Worm (Caenorhabditis elegans): Measurements from ENCODE around the gene istr-1.

Gene istr-1

ce11 chrV:12736166-12736753, 38.6 kb downstream of the istr-1 start, which contains the start of gene cky-1:
Gene cky-1 (plus strand): TSS chrV:12736703.
- TF ChIP-seq lin-39 (tag; optimal IDR thresholded peaks at IDR 0.05) (no peak), pha-4 (tag; optimal IDR thresholded peaks at IDR 0.05) (peak; percentile 19)

DNA sequence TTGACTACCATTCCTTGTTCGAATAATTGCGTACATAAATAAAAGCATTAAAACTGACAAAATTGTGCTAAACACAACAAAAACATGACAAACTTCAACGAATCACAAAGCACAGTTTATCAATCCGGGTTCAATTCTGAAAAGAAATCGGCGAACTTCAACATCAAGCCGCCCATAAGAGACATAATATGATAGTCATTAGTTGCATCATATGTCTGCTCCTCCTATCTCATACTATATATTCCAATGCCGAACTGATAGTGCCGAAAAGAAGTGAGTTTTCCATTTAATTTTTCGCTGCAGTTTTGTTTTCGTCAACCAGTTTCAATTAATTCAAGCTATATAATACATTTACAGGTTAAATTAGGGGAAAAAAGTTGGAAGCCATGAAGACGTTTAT, 44.0 kb downstream of the istr-1 start, which contains the start of gene hrg-7:
hrg-7 (plus strand) TSS at position 358 of the 400 bp plus-strand sequence.
- TF ChIP-seq ceh-16 (tag; optimal IDR thresholded peaks at IDR 0.05) (no peak), jun-1 (tag; optimal IDR thresholded peaks at IDR 0.05) (no peak), lin-15B (tag; optimal IDR thresholded peaks at IDR 0.05) (no peak), elt-2 (tag; optimal IDR thresholded peaks at IDR 0.05) (peak; percentile 95), elt-1 (tag; optimal IDR thresholded peaks at IDR 0.05) (no peak), nhr-25 (tag; optimal IDR thresholded peaks at IDR 0.05) (no peak), daf-12 (tag; optimal IDR thresholded peaks at IDR 0.05) (no peak), tbx-2 (tag; optimal IDR thresholded peaks at IDR 0.05) (no peak), nhr-77 (tag; optimal IDR thresholded peaks at IDR 0.05) (no peak), skn-1 (tag; optimal IDR thresholded peaks at IDR 0.05) (peak; percentile 62), fkh-2 (tag; optimal IDR thresholded peaks at IDR 0.05) (no peak), fkh-10 (GFP tag; optimal IDR thresholded peaks at IDR 0.05) (no peak), sea-2 (GFP tag; optimal IDR thresholded peaks at IDR 0.05) (no peak), zag-1 (tag; optimal IDR thresholded peaks at IDR 0.05) (no peak), elt-3 (tag; optimal IDR thresholded peaks at IDR 0.05) (no peak), nhr-23 (tag; optimal IDR thresholded peaks at IDR 0.05) (no peak)

DNA sequence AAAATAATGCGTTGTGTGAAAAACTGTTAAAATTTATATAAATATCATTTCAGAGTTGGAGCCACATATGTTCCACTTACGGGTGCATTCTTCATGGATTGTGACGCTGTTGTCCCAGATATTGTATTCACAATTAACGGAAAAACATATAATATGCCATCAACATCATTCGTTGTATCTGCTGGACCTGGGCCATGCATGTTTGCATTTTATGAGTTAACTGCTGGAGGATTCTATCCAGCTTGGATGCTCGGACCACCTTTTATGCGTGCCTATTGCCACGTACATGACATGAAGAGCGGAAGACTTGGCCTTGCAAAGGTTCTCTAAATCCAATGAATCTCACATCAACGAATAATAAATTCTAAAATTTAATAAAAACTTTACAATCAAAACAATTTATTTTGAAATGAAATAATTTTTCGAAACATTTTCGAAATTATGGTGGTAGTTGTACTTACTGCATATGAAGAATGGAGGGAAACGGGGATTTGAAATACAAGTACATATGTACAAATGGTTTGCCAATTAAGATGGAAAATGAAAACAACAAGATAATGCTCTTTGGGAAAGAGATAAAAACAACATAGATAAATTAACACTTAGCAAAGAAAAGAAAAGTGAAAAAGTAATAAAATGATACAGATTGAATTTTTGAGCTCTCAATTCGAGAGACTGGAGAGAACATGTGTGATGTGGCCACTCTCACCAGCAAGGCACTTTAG, 46.3 kb downstream of the istr-1 start:
- TF ChIP-seq elt-2 (tag; optimal IDR thresholded peaks at IDR 0.05) (peak; percentile 28), nhr-12 (tag; optimal IDR thresholded peaks at IDR 0.05) (no peak), sea-2 (GFP tag; optimal IDR thresholded peaks at IDR 0.05) (no peak), pha-4 (tag; optimal IDR thresholded peaks at IDR 0.05) (no peak), nhr-76 (tag; optimal IDR thresholded peaks at IDR 0.05) (no peak), fkh-10 (GFP tag; optimal IDR thresholded peaks at IDR 0.05) (no peak)

ce11 chrV:12744979-12745378, 47.3 kb downstream of the istr-1 start, which contains the start of gene C15C8.7:
Gene C15C8.7 (minus strand): TSS chrV:12745050.
- no peak for TF ChIP-seq elt-1 (tag; optimal IDR thresholded peaks at IDR 0.05)
- no peak for TF ChIP-seq ama-1 (optimal IDR thresholded peaks at IDR 0.05)
- TF ChIP-seq lin-39 (tag; optimal IDR thresholded peaks at IDR 0.05), result no peak
- no peak for TF ChIP-seq nhr-12 (tag; optimal IDR thresholded peaks at IDR 0.05)
- TF ChIP-seq nfya-1 (tag; optimal IDR thresholded peaks at IDR 0.05; ENCODE audit: insufficient read depth), result no peak
- no peak for TF ChIP-seq unc-39 (tag; optimal IDR thresholded peaks at IDR 0.05)
- TF ChIP-seq ztf-11 (tag; optimal IDR thresholded peaks at IDR 0.05), result no peak
- TF ChIP-seq pqm-1 (tag; optimal IDR thresholded peaks at IDR 0.05), result peak; percentile 42
- no peak for TF ChIP-seq lsy-12 (tag; optimal IDR thresholded peaks at IDR 0.05)
- TF ChIP-seq ceh-16 (tag; optimal IDR thresholded peaks at IDR 0.05), result no peak
- no peak for TF ChIP-seq sea-2 (GFP tag; optimal IDR thresholded peaks at IDR 0.05)
- TF ChIP-seq tbx-2 (tag; optimal IDR thresholded peaks at IDR 0.05), result no peak
- no peak for TF ChIP-seq mdl-1 (tag; optimal IDR thresholded peaks at IDR 0.05)
- no peak for TF ChIP-seq pha-4 (tag; optimal IDR thresholded peaks at IDR 0.05)
- no peak for TF ChIP-seq nhr-67 (tag; optimal IDR thresholded peaks at IDR 0.05)
- TF ChIP-seq mml-1 (tag; optimal IDR thresholded peaks at IDR 0.05), result no peak
- TF ChIP-seq elt-2 (tag; optimal IDR thresholded peaks at IDR 0.05), result peak; percentile 92
- TF ChIP-seq ZK546.5 (tag; optimal IDR thresholded peaks at IDR 0.05), result no peak

ce11 chrV:12747431-12747830, 49.8 kb downstream of the istr-1 start, which contains the start of gene C15C8.4:
Gene C15C8.4 (minus strand): TSS chrV:12747463.
- TF ChIP-seq nfya-1 (tag; optimal IDR thresholded peaks at IDR 0.05; ENCODE audit: insufficient read depth), result peak; percentile 6
- peak; percentile 18 for TF ChIP-seq ceh-28 (tag; optimal IDR thresholded peaks at IDR 0.05)
- no peak for TF ChIP-seq nhr-12 (tag; optimal IDR thresholded peaks at IDR 0.05)
- TF ChIP-seq daf-12 (tag; optimal IDR thresholded peaks at IDR 0.05), result no peak
- TF ChIP-seq elt-1 (tag; optimal IDR thresholded peaks at IDR 0.05), result peak; percentile 54
- peak; percentile 45 for TF ChIP-seq lin-15B (tag; optimal IDR thresholded peaks at IDR 0.05)
